Fruit fly (Drosophila melanogaster): ENCODE measurements around the gene CG31917.

CG31917 gene

dm6 chr2L:5004677-5005463, 5.8 kb downstream of the CG31917 start (continued):
- peak; percentile 80 for TF ChIP-seq sd (tag; optimal IDR thresholded peaks at IDR 0.05)
- TF ChIP-seq CHES-1-like (GFP tag; optimal IDR thresholded peaks at IDR 0.05), result peak; percentile 96
- no peak for TF ChIP-seq CG13287 (GFP tag; IDR thresholded peaks at IDR 0.05; ENCODE audit: partially characterized antibody)
- peak; percentile 92 for TF ChIP-seq org-1 (GFP tag; optimal IDR thresholded peaks at IDR 0.05)
- TF ChIP-seq lab (GFP tag; optimal IDR thresholded peaks at IDR 0.05), result peak; percentile 99
- peak; percentile 93 for TF ChIP-seq maf-S (GFP tag; optimal IDR thresholded peaks at IDR 0.05)
- TF ChIP-seq mam (GFP tag; optimal IDR thresholded peaks at IDR 0.05), result peak; percentile 98
- peak; percentile 81 for TF ChIP-seq sqz (GFP tag; optimal IDR thresholded peaks at IDR 0.05)
- peak in 1 of 2 experiments; percentile 48 for TF ChIP-seq crp (GFP tag; optimal IDR thresholded peaks at IDR 0.05)
- TF ChIP-seq Gsc (GFP tag; IDR thresholded peaks at IDR 0.05), result peak; percentile 88
- peak; percentile 90 for TF ChIP-seq CG17568 (GFP tag; optimal IDR thresholded peaks at IDR 0.05)
- peak; percentile 93 for TF ChIP-seq CG6683 (GFP tag; optimal IDR thresholded peaks at IDR 0.05)
- peak; percentile 93 for TF ChIP-seq H2.0 (GFP tag; IDR thresholded peaks at IDR 0.05)
- TF ChIP-seq az2 (GFP tag; optimal IDR thresholded peaks at IDR 0.05), result peak; percentile 94
- TF ChIP-seq Sox102F (GFP tag; optimal IDR thresholded peaks at IDR 0.05), result peak; percentile 94
- peak; percentile 34 for TF ChIP-seq MESR4 (GFP tag; optimal IDR thresholded peaks at IDR 0.05)
- TF ChIP-seq CG3407 (GFP tag; optimal IDR thresholded peaks at IDR 0.05), result peak; percentile 86
- peak; percentile 80 for TF ChIP-seq Hey (tag; optimal IDR thresholded peaks at IDR 0.05)
- peak; percentile 78 for TF ChIP-seq CG10274 (GFP tag; optimal IDR thresholded peaks at IDR 0.05)
- peak; percentile 92 for TF ChIP-seq CG4820 (GFP tag; optimal IDR thresholded peaks at IDR 0.05)
- peak; percentile 95 for TF ChIP-seq unpg (GFP tag; optimal IDR thresholded peaks at IDR 0.05)
- peak; percentile 61 for TF ChIP-seq Jarid2 (GFP tag; optimal IDR thresholded peaks at IDR 0.05)
- peak; percentile 93 for TF ChIP-seq CG1233 (GFP tag; optimal IDR thresholded peaks at IDR 0.05)
- TF ChIP-seq CG7928 (GFP tag; optimal IDR thresholded peaks at IDR 0.05), result peak; percentile 80
- peak; percentile 95 for TF ChIP-seq zfh1 (GFP tag; IDR thresholded peaks at IDR 0.05)
- peak; percentile 78 for TF ChIP-seq CG4617 (GFP tag; optimal IDR thresholded peaks at IDR 0.05; ENCODE audit: borderline replicate concordance)
- TF ChIP-seq PHDP (tag; optimal IDR thresholded peaks at IDR 0.05), result peak; percentile 96
- peak; percentile 95 for TF ChIP-seq zfh2 (GFP tag; optimal IDR thresholded peaks at IDR 0.05)
- peak; percentile 83 for TF ChIP-seq Adf1 (GFP tag; IDR thresholded peaks at IDR 0.05)
- TF ChIP-seq CG11085 (GFP tag; IDR thresholded peaks at IDR 0.05), result peak; percentile 95
- peak; percentile 97 for TF ChIP-seq CG32532 (GFP tag; IDR thresholded peaks at IDR 0.05)
- no peak for TF ChIP-seq prd (optimal IDR thresholded peaks at IDR 0.05)
- peak; percentile 98 for TF ChIP-seq prd (GFP tag; IDR thresholded peaks at IDR 0.05)
- peak; percentile 89 for TF ChIP-seq Ssrp (tag; optimal IDR thresholded peaks at IDR 0.05)
- peak; percentile 91 for TF ChIP-seq shn (GFP tag; optimal IDR thresholded peaks at IDR 0.05)
- peak; percentile 77 for TF ChIP-seq CG8290 (GFP tag; optimal IDR thresholded peaks at IDR 0.05)
- TF ChIP-seq CG8290 (tag; optimal IDR thresholded peaks at IDR 0.05), result peak; percentile 34 to 74
- TF ChIP-seq CG10979 (tag; optimal IDR thresholded peaks at IDR 0.05), result peak; percentile 91
- TF ChIP-seq E2f2 (GFP tag; IDR thresholded peaks at IDR 0.05), result peak; percentile 77
- peak; percentile 98 for TF ChIP-seq Dbx (GFP tag; IDR thresholded peaks at IDR 0.05)
- peak; percentile 91 for TF ChIP-seq NK7.1 (GFP tag; optimal IDR thresholded peaks at IDR 0.05)
- peak; percentile 71 for TF ChIP-seq fd64A (GFP tag; optimal IDR thresholded peaks at IDR 0.05)
- peak; percentile 94 for TF ChIP-seq CoRest (tag; optimal IDR thresholded peaks at IDR 0.05)
- peak; percentile 97 for TF ChIP-seq CG34376 (GFP tag; optimal IDR thresholded peaks at IDR 0.05)
- TF ChIP-seq CG7556 (GFP tag; optimal IDR thresholded peaks at IDR 0.05), result peak; percentile 96
- TF ChIP-seq CG8359 (GFP tag; optimal IDR thresholded peaks at IDR 0.05; ENCODE audit: borderline replicate concordance), result peak; percentile 71
- peak; percentile 96 for TF ChIP-seq seq (GFP tag; IDR thresholded peaks at IDR 0.05)
- 0 out of 2 replicates have a peak, but pooled peaks have one; percentile 36 for TF ChIP-seq Dref (GFP tag; IDR thresholded peaks at IDR 0.05)
- peak; percentile 24 for TF ChIP-seq CG17186 (GFP tag; optimal IDR thresholded peaks at IDR 0.05)

Measured in whole organism, embryonic.